Worm (Caenorhabditis elegans): ENCODE data around the gene C04F5.2.

Gene C04F5.2

ce11 chrV:5097035-5097434 is at the start of gene C04F5.2:
Gene C04F5.2, minus strand, starts transcription at chrV:5097135.
- no peak for TF ChIP-seq dao-5 (tag; optimal IDR thresholded peaks at IDR 0.05)
- TF ChIP-seq W03F9.2 (tag; optimal IDR thresholded peaks at IDR 0.05): no peak
- no peak for TF ChIP-seq him-1 (tag; optimal IDR thresholded peaks at IDR 0.05)

ce11 chrV:5146394-5146793 is 49.5 kb upstream of the C04F5.2 start, which contains the start of gene F14F9.6:
Gene F14F9.6, minus strand, starts transcription at chrV:5146494.
- TF ChIP-seq him-1 (tag; optimal IDR thresholded peaks at IDR 0.05): no peak
- TF ChIP-seq W03F9.2 (tag; optimal IDR thresholded peaks at IDR 0.05): no peak
- TF ChIP-seq dao-5 (tag; optimal IDR thresholded peaks at IDR 0.05): no peak

DNA sequence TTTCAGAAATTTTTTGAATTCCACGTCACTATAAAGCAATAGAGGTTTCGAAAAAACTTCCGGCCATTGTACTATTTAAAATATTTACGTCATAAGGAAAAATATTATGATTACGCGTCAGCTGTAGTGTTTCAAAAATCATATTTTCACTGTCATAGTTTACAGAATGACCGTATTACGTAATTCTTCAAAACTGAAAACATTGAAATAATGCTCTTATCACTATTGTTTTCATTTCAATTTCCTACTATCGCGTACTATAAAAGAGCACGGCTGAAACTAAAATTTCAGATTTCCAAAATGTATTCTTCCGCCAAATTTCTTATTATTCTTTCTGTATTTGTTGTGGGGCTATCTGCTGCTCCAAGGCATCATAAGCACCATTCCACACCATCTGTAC is 47.6 kb upstream of the C04F5.2 start, which contains the start of gene F14F9.2:
Gene F14F9.2, plus strand, starts transcription at position 301 of the 400 bp plus-strand sequence.
- TF ChIP-seq him-1 (tag; optimal IDR thresholded peaks at IDR 0.05) (no peak), dao-5 (tag; optimal IDR thresholded peaks at IDR 0.05) (no peak), W03F9.2 (tag; optimal IDR thresholded peaks at IDR 0.05) (no peak)

DNA sequence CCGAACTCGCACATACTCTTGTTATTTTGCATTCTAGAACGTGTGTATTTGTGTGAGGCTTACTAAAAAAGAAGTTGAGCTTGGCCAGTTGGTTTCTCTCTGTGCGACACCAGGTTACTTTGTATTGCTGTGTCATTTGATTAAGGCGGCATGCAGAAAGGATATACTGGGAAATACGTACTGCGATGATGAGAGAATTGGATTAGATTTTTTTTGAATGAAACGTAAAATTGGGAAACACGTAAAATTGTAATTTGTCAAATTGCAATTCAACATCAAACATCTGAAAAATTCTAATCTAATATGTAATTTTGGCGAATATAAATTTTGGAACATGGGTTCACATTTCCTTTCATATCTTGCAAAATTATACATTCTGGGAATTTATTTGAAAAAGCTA is 46.9 kb upstream of the C04F5.2 start, which contains the start of gene srh-129:
Gene srh-129, minus strand, starts transcription at position 101 of the 400 bp plus-strand sequence.
- no peak for TF ChIP-seq W03F9.2 (tag; optimal IDR thresholded peaks at IDR 0.05)
- no peak for TF ChIP-seq him-1 (tag; optimal IDR thresholded peaks at IDR 0.05)
- TF ChIP-seq dao-5 (tag; optimal IDR thresholded peaks at IDR 0.05): no peak

DNA sequence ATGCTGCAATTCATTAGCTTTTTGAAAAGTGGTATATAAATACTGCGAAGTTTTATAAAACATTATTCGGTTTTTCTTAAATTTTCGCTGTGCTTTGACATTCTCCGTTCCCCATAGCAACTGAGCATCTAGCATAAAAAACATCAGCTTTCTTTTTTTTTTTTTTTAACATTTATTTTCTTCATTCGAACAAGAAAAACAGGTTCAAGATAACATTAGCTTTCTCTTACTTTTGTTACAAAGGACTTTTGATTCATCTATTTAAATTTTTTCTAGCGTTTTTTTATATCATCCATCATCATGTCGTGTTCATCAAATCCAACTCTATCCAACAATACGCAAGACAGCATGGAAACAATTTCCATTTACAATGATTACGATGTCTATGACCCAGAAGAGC is 41.0 kb upstream of the C04F5.2 start, which contains the start of gene F14F9.3:
Gene F14F9.3, plus strand, starts transcription at position 301 of the 400 bp plus-strand sequence.
- TF ChIP-seq W03F9.2 (tag; optimal IDR thresholded peaks at IDR 0.05): no peak
- no peak for TF ChIP-seq him-1 (tag; optimal IDR thresholded peaks at IDR 0.05)
- no peak for TF ChIP-seq dao-5 (tag; optimal IDR thresholded peaks at IDR 0.05)

DNA sequence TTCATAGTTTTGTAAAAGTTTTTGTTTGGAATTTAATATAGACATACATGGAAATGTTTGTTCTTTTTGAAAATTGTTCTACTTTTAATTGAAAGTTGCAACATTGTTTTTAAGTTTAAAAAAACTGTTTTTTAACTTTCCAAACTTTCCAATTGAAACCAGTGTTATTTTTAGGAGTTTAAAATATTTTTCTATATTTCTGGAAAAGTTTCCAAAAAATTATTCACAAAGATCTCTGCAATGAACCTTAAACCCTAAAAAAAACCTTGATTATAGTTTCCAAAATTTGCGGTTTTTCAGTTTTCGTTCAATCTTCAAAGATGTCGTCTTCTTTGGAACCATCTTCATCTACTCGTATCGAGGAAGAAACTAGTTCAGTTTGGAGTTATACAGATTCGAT is 35.5 kb upstream of the C04F5.2 start, which contains the start of gene F14F9.4:
Gene F14F9.4, plus strand, starts transcription at position 301 of the 400 bp plus-strand sequence.
- TF ChIP-seq W03F9.2 (tag; optimal IDR thresholded peaks at IDR 0.05) (no peak), him-1 (tag; optimal IDR thresholded peaks at IDR 0.05) (no peak), dao-5 (tag; optimal IDR thresholded peaks at IDR 0.05) (no peak)

ce11 chrV:5131380-5131779 is 34.4 kb upstream of the C04F5.2 start:
- TF ChIP-seq W03F9.2 (tag; optimal IDR thresholded peaks at IDR 0.05): peak; percentile 29
- no peak for TF ChIP-seq dao-5 (tag; optimal IDR thresholded peaks at IDR 0.05)
- no peak for TF ChIP-seq him-1 (tag; optimal IDR thresholded peaks at IDR 0.05)

ce11 chrV:5130018-5130417 is 33.1 kb upstream of the C04F5.2 start, which contains the start of gene F14F9.8:
Gene F14F9.8, plus strand, starts transcription at chrV:5130318.
- no peak for TF ChIP-seq dao-5 (tag; optimal IDR thresholded peaks at IDR 0.05)
- TF ChIP-seq W03F9.2 (tag; optimal IDR thresholded peaks at IDR 0.05): no peak
- TF ChIP-seq him-1 (tag; optimal IDR thresholded peaks at IDR 0.05): no peak

- TF ChIP-seq dao-5 (tag; optimal IDR thresholded peaks at IDR 0.05): no peak
- no peak for TF ChIP-seq him-1 (tag; optimal IDR thresholded peaks at IDR 0.05)
- TF ChIP-seq W03F9.2 (tag; optimal IDR thresholded peaks at IDR 0.05): no peak
Observed at ce11 chrV:5126793-5127192, 29.9 kb upstream of the C04F5.2 start, which contains the start of gene F14F9.5. Gene F14F9.5, plus strand, starts transcription at chrV:5127093.

ce11 chrV:5119679-5120078 is 22.7 kb upstream of the C04F5.2 start, which contains the start of gene sid-1:
Gene sid-1, plus strand, starts transcription at chrV:5119970.
- TF ChIP-seq dao-5 (tag; optimal IDR thresholded peaks at IDR 0.05) (no peak), W03F9.2 (tag; optimal IDR thresholded peaks at IDR 0.05) (no peak), him-1 (tag; optimal IDR thresholded peaks at IDR 0.05) (no peak)

- TF ChIP-seq W03F9.2 (tag; optimal IDR thresholded peaks at IDR 0.05): no peak
- TF ChIP-seq him-1 (tag; optimal IDR thresholded peaks at IDR 0.05): no peak
- TF ChIP-seq dao-5 (tag; optimal IDR thresholded peaks at IDR 0.05): no peak
Observed at ce11 chrV:5119109-5119508, 22.2 kb upstream of the C04F5.2 start, which contains the start of gene C04F5.9. Gene C04F5.9, minus strand, starts transcription at chrV:5119209.

DNA sequence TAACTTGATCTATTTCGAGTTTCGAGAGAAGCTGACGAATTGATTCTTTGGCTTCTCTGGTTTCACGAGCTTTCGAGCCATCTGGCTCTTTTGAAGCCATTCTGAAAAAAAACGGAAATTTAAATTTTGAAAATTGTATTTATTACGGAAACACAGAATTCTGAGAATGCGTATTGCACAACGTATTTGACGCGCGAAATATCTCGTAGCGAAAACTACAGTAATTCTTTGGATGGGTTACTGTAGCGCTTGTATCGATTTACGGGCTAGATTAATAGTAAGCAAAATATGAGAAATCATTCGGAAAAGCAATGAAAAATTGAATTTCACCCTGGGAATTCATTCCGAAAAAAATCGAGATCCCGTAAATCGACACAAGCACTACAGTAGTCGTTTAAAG is 16.7 kb upstream of the C04F5.2 start, which contains the start of gene C04F5.8:
Gene C04F5.8, minus strand, starts transcription at position 101 of the 400 bp plus-strand sequence.
- TF ChIP-seq him-1 (tag; optimal IDR thresholded peaks at IDR 0.05) (no peak), W03F9.2 (tag; optimal IDR thresholded peaks at IDR 0.05) (no peak), dao-5 (tag; optimal IDR thresholded peaks at IDR 0.05) (no peak)

- TF ChIP-seq him-1 (tag; optimal IDR thresholded peaks at IDR 0.05) (no peak), dao-5 (tag; optimal IDR thresholded peaks at IDR 0.05) (no peak), W03F9.2 (tag; optimal IDR thresholded peaks at IDR 0.05) (no peak)
Observed at ce11 chrV:5110684-5111083, 13.7 kb upstream of the C04F5.2 start, which contains the start of gene ugt-63. Gene ugt-63, minus strand, starts transcription at chrV:5110772.

- TF ChIP-seq W03F9.2 (tag; optimal IDR thresholded peaks at IDR 0.05) (no peak), dao-5 (tag; optimal IDR thresholded peaks at IDR 0.05) (no peak), him-1 (tag; optimal IDR thresholded peaks at IDR 0.05) (no peak)
Observed at ce11 chrV:5107816-5108215, 10.9 kb upstream of the C04F5.2 start, which contains the start of gene srab-3. Gene srab-3, minus strand, starts transcription at chrV:5107916.
